Fruit fly (Drosophila melanogaster): ENCODE measurements around the gene eater.

DNA sequence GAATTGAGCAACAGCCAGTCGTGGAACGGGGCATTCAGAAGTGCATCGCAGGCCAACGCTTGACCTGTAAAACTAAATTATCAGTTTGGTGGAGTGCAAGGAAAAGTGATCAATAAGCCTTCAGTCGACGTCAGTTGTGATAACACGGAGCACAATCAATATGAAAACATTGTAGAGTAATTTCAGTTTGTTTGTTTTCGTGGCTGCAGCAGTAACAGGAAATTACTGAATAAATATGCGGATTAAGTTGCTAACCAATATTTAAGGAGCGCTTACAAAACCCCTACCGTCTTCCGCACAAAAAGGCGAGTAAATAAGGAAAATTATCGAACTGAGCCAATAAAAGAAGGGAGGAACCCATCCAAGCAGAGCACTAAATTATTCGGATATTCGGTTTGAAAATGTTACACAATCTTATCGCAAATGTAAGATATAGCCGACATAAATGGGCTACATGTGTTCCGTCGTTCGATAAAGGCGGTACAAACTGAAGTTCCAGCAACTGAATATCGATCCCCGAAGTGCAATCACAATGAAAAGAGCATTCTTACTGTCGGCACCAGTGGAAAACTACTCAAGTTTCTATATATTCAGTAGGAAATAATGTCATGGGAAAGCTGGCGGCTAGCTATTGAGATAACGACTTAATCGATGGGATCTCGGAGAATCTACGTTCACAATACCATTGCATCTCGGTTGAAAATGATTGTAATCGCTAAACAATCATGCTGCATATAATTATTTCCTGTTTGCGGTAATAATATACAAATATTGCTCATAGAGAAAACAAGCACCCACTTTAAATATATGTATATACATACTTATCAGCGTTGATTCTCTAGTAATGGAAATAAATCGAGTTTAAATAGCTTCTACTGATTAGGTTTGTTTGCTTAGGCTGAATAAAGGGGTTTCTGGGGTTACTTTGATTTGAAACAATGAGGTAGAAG, 36.5 kb upstream of the eater start:
- TF ChIP-seq CG18764 (GFP tag; optimal IDR thresholded peaks at IDR 0.05) (peak; percentile 79), Stat92E (GFP tag; optimal IDR thresholded peaks at IDR 0.05) (no peak), Spps (tag; optimal IDR thresholded peaks at IDR 0.05) (peak; percentile 47), CG10209 (GFP tag; optimal IDR thresholded peaks at IDR 0.05) (peak; percentile 82), psq (GFP tag; optimal IDR thresholded peaks at IDR 0.05) (peak; percentile 40), CHES-1-like (GFP tag; optimal IDR thresholded peaks at IDR 0.05) (peak; percentile 50), HLH54F (GFP tag; optimal IDR thresholded peaks at IDR 0.05) (no peak)
